Fruit fly (Drosophila melanogaster): ENCODE data around the gene Vha68-3.

dm6 chr2L:12966290-12966689, 12.3 kb upstream of the Vha68-3 start, which contains the start of gene CG16800:
- TF ChIP-seq bab1 (GFP tag; optimal IDR thresholded peaks at IDR 0.05) = no peak
- no peak for TF ChIP-seq toe (GFP tag; optimal IDR thresholded peaks at IDR 0.05)
- TF ChIP-seq kay (GFP tag; ENCODE audit: borderline replicate concordance) = no peak
- TF ChIP-seq CG7045 (GFP tag; optimal IDR thresholded peaks at IDR 0.05) = no peak

All from whole organism, adult.